Worm (Caenorhabditis elegans) whole organism, L2 larva: ENCODE measurements around the gene sre-3.
"Not testable (repeated sequence)": the region's sequence is repeated elsewhere in the genome, so short reads cannot be mapped to it uniquely, and the experiment has no call there.

ENCODE experiments used
- C34F6.9 ChIP-seq: fragments of 150-350 bp; optimal IDR thresholded peaks from 2 replicates; lab custom pipeline; 2014; ENCODE audit warnings: missing biosample characterization, missing genetic modification characterization
- F13H6.1 ChIP-seq: sonication (generic microtip); optimal IDR thresholded peaks from 2 replicates; lab custom pipeline; 2016; ENCODE audit warnings: missing genetic modification characterization, missing compliant biosample characterization
- R02D3.7 ChIP-seq: fragments of 150-350 bp; optimal IDR thresholded peaks from 2 replicates; lab custom pipeline; 2014; ENCODE audit warnings: missing biosample characterization, missing genetic modification characterization
- Y55F3AM.14 ChIP-seq: fragments of 200-800 bp; sonication (Bioruptor generic); optimal IDR thresholded peaks from 2 replicates; lab custom pipeline; 2018; ENCODE audit warnings: mild to moderate bottlenecking, missing genetic modification characterization, missing compliant biosample characterization
- ZK546.5 ChIP-seq: sonication (generic microtip); optimal IDR thresholded peaks from 2 replicates; lab custom pipeline; 2017; ENCODE audit warnings: missing biosample characterization, missing genetic modification characterization
- alr-1 ChIP-seq: fragments of 150-350 bp; optimal IDR thresholded peaks from 2 replicates; lab custom pipeline; 2014; ENCODE audit warnings: missing biosample characterization, missing genetic modification characterization
- aly-2 ChIP-seq: fragments of 150-350 bp; optimal IDR thresholded peaks from 2 replicates; lab custom pipeline; 2014; ENCODE audit warnings: missing biosample characterization, missing genetic modification characterization
- ama-1 ChIP-seq: fragments of 150-350 bp; optimal IDR thresholded peaks from 2 replicates; lab custom pipeline; 2018; ENCODE audit warnings: inconsistent platforms
- blmp-1 ChIP-seq: sonication (generic microtip); optimal IDR thresholded peaks from 2 replicates; lab custom pipeline; 2017; ENCODE audit warnings: missing genetic modification characterization, mild to moderate bottlenecking, missing compliant biosample characterization, antibody characterized with exemption, moderate library complexity; ENCODE audit not compliant: insufficient read depth
- ceh-16 ChIP-seq: fragments of 150-350 bp; optimal IDR thresholded peaks from 2 replicates; lab custom pipeline; 2014; ENCODE audit warnings: missing biosample characterization, missing genetic modification characterization
- ceh-82 ChIP-seq: fragments of 150-350 bp; optimal IDR thresholded peaks from 2 replicates; lab custom pipeline; 2014; ENCODE audit warnings: missing biosample characterization, missing genetic modification characterization
- crh-2 ChIP-seq: sonication (generic microtip); optimal IDR thresholded peaks from 2 replicates; lab custom pipeline; 2017; ENCODE audit warnings: missing biosample characterization, missing genetic modification characterization
- dmd-4 ChIP-seq: sonication (generic microtip); optimal IDR thresholded peaks from 2 replicates; lab custom pipeline; 2017; ENCODE audit warnings: missing biosample characterization, missing genetic modification characterization
- egl-27 ChIP-seq: sonication (generic microtip); optimal IDR thresholded peaks from 3 replicates; lab custom pipeline; 2017; ENCODE audit warnings: missing biosample characterization, missing genetic modification reagents, missing genetic modification characterization
- elt-1 ChIP-seq: fragments of 150-350 bp; optimal IDR thresholded peaks from 2 replicates; lab custom pipeline; 2014; ENCODE audit warnings: missing biosample characterization, missing genetic modification characterization
- elt-3 ChIP-seq: sonication (generic microtip); optimal IDR thresholded peaks from 2 replicates; lab custom pipeline; 2017; ENCODE audit warnings: missing biosample characterization, missing genetic modification characterization
- fos-1 ChIP-seq: fragments of 150-350 bp; optimal IDR thresholded peaks from 2 replicates; lab custom pipeline; 2014; ENCODE audit warnings: missing biosample characterization, missing genetic modification characterization
- gmeb-1 ChIP-seq: fragments of 150-350 bp; optimal IDR thresholded peaks from 2 replicates; lab custom pipeline; 2014; ENCODE audit warnings: missing biosample characterization, missing genetic modification characterization
- lin-11 ChIP-seq: fragments of 150-350 bp; sonication (generic microtip); optimal IDR thresholded peaks from 2 replicates; lab custom pipeline; 2014; ENCODE audit warnings: missing biosample characterization, missing genetic modification characterization, inconsistent platforms, mixed read lengths
- lin-13 ChIP-seq: fragments of 150-350 bp; optimal IDR thresholded peaks from 2 replicates; lab custom pipeline; 2014; ENCODE audit warnings: missing biosample characterization, missing genetic modification reagents, missing genetic modification characterization
- lin-39 ChIP-seq: fragments of 150-350 bp; optimal IDR thresholded peaks from 2 replicates; lab custom pipeline; 2014; ENCODE audit warnings: missing biosample characterization, missing genetic modification reagents, missing genetic modification characterization
- lsy-2 ChIP-seq, 2 experiments: fragments of 150-350 bp in 1 of 2; sonication (generic microtip) in 1 of 2; optimal IDR thresholded peaks; 2 replicates each; lab custom pipeline; 2014 to 2017; ENCODE audit warnings: missing biosample characterization in 2 of 2, missing genetic modification characterization in 2 of 2
- mab-5 ChIP-seq: fragments of 150-350 bp; optimal IDR thresholded peaks from 2 replicates; lab custom pipeline; 2014; ENCODE audit warnings: missing biosample characterization, missing genetic modification characterization
- mbf-1 ChIP-seq: sonication (generic microtip); optimal IDR thresholded peaks from 2 replicates; lab custom pipeline; 2017; ENCODE audit warnings: missing biosample characterization, missing genetic modification characterization
- mdl-1 ChIP-seq, 2 experiments: fragments of 150-350 bp in 1 of 2; sonication (generic microtip) in 1 of 2; optimal IDR thresholded peaks; 2 replicates each; lab custom pipeline; 2017; ENCODE audit warnings: missing biosample characterization in 2 of 2, missing genetic modification characterization in 2 of 2
- nhr-10 ChIP-seq: sonication (generic microtip); optimal IDR thresholded peaks from 2 replicates; lab custom pipeline; 2017; ENCODE audit warnings: missing biosample characterization, missing genetic modification characterization
- nhr-11 ChIP-seq: fragments of 150-350 bp; optimal IDR thresholded peaks from 2 replicates; lab custom pipeline; 2014; ENCODE audit warnings: missing biosample characterization, missing genetic modification characterization
- nhr-12 ChIP-seq: fragments of 150-350 bp; optimal IDR thresholded peaks from 2 replicates; lab custom pipeline; 2014; ENCODE audit warnings: missing biosample characterization, missing genetic modification characterization
- nhr-129 ChIP-seq: fragments of 150-350 bp; optimal IDR thresholded peaks from 2 replicates; lab custom pipeline; 2014; ENCODE audit warnings: missing biosample characterization, missing genetic modification characterization
- nhr-21 ChIP-seq: fragments of 150-350 bp; optimal IDR thresholded peaks from 2 replicates; lab custom pipeline; 2014; ENCODE audit warnings: missing biosample characterization, missing genetic modification characterization
- nhr-23 ChIP-seq: fragments of 150-350 bp; optimal IDR thresholded peaks from 2 replicates; lab custom pipeline; 2014; ENCODE audit warnings: missing biosample characterization, missing genetic modification reagents, missing genetic modification characterization
- nhr-237 ChIP-seq: fragments of 150-350 bp; optimal IDR thresholded peaks from 2 replicates; lab custom pipeline; 2014; ENCODE audit warnings: missing biosample characterization, missing genetic modification characterization
- nhr-25 ChIP-seq: fragments of 150-350 bp; sonication (generic microtip); optimal IDR thresholded peaks from 3 replicates; lab custom pipeline; 2014; ENCODE audit warnings: missing biosample characterization, missing genetic modification characterization
- nhr-6 ChIP-seq: fragments of 150-350 bp; optimal IDR thresholded peaks from 2 replicates; lab custom pipeline; 2014; ENCODE audit warnings: missing biosample characterization, missing genetic modification characterization
- nhr-77 ChIP-seq: fragments of 150-350 bp; optimal IDR thresholded peaks from 2 replicates; lab custom pipeline; 2014; ENCODE audit warnings: missing biosample characterization, missing genetic modification characterization
- sem-4 ChIP-seq: fragments of 150-350 bp; optimal IDR thresholded peaks from 2 replicates; lab custom pipeline; 2014; ENCODE audit warnings: missing biosample characterization, missing genetic modification reagents, missing genetic modification characterization
- skn-1 ChIP-seq: sonication (generic microtip); optimal IDR thresholded peaks from 2 replicates; lab custom pipeline; 2017; ENCODE audit warnings: missing biosample characterization, missing genetic modification characterization
- sma-3 ChIP-seq: sonication (generic microtip); optimal IDR thresholded peaks from 2 replicates; lab custom pipeline; 2016; ENCODE audit warnings: missing genetic modification reagents, missing genetic modification characterization, missing compliant biosample characterization
- sma-9 ChIP-seq, 2 experiments: fragments of 150-350 bp in 1 of 2; sonication (generic microtip) in 1 of 2; optimal IDR thresholded peaks; 2 replicates each; lab custom pipeline; 2014 to 2016; ENCODE audit warnings: missing genetic modification characterization in 2 of 2, mild to moderate bottlenecking in 1 of 2, missing biosample characterization in 1 of 2, missing compliant biosample characterization in 1 of 2, missing genetic modification reagents in 1 of 2, moderate library complexity in 1 of 2
- snpc-4 ChIP-seq: fragments of 150-350 bp; optimal IDR thresholded peaks from 2 replicates; lab custom pipeline; 2014; ENCODE audit warnings: missing biosample characterization, missing genetic modification characterization
- unc-39 ChIP-seq: fragments of 150-350 bp; optimal IDR thresholded peaks from 2 replicates; lab custom pipeline; 2014; ENCODE audit warnings: missing biosample characterization, missing genetic modification characterization
- unc-55 ChIP-seq: fragments of 150-350 bp; sonication (generic microtip); optimal IDR thresholded peaks from 3 replicates; lab custom pipeline; 2014; ENCODE audit warnings: missing biosample characterization, missing genetic modification reagents, missing genetic modification characterization
- unc-62 ChIP-seq: fragments of 150-350 bp; optimal IDR thresholded peaks from 2 replicates; lab custom pipeline; 2014; ENCODE audit warnings: missing biosample characterization, missing genetic modification reagents, missing genetic modification characterization
- zag-1 ChIP-seq: fragments of 150-350 bp; optimal IDR thresholded peaks from 2 replicates; lab custom pipeline; 2014; ENCODE audit warnings: missing biosample characterization, missing genetic modification characterization
- ztf-1 ChIP-seq: fragments of 200-800 bp; sonication (Bioruptor generic); conservative IDR thresholded peaks from 2 replicates; pipeline ENCODE4 v1.3.6; 2022; ENCODE audit warnings: missing genetic modification characterization, missing compliant biosample characterization
- ztf-11 ChIP-seq: sonication (generic microtip); optimal IDR thresholded peaks from 2 replicates; lab custom pipeline; 2017; ENCODE audit warnings: missing biosample characterization, missing genetic modification characterization
- ztf-4 ChIP-seq: fragments of 150-350 bp; optimal IDR thresholded peaks from 2 replicates; lab custom pipeline; 2014; ENCODE audit warnings: missing biosample characterization, missing genetic modification characterization

The sre-3 gene

ce11 chrII:7368761-7369160, 16.8 kb upstream of the sre-3 start, which contains the start of gene F43E2.6:
TSS of gene F43E2.6 (minus strand) at chrII:7368861.
- TF ChIP-seq mdl-1 (tag; optimal IDR thresholded peaks at IDR 0.05; lab: Kevin White, UChicago) = no peak
- TF ChIP-seq unc-55 = no peak
- TF ChIP-seq gmeb-1 (tag; lab: Kevin White, UChicago) = no peak
- TF ChIP-seq lin-39 (tag; lab: Kevin White, UChicago) = no peak
- TF ChIP-seq nhr-237 (tag; lab: Kevin White, UChicago) = no peak
- TF ChIP-seq Y55F3AM.14 (GFP tag; lab: Kevin White, UChicago) = no peak
- TF ChIP-seq nhr-6 (tag; lab: Kevin White, UChicago) = no peak
- no peak for TF ChIP-seq unc-39 (tag; lab: Kevin White, UChicago)
- TF ChIP-seq lin-13 (GFP tag; lab: Kevin White, UChicago) = no peak
- no peak for TF ChIP-seq blmp-1
- no peak for TF ChIP-seq alr-1 (tag; lab: Kevin White, UChicago)
- no peak for TF ChIP-seq zag-1 (tag; lab: Kevin White, UChicago)
- no peak for TF ChIP-seq fos-1 (tag; lab: Kevin White, UChicago)
- no peak for TF ChIP-seq ZK546.5
- no peak for TF ChIP-seq ama-1 (lab: Kevin White, UChicago)
- TF ChIP-seq elt-1 (tag; lab: Kevin White, UChicago) = no peak
- TF ChIP-seq aly-2 (tag; lab: Kevin White, UChicago) = no peak
- TF ChIP-seq, all 48 proteins: peak for 0

- not testable (repeated sequence) for TF ChIP-seq snpc-4 (tag; lab: Kevin White, UChicago); nhr-23 (tag; lab: Kevin White, UChicago); blmp-1
These were observed 15.3 kb upstream of the sre-3 start, which contains the start of gene F43E2.11 for ce11 chrII:7370195-7370594. TSS of gene F43E2.11 (minus strand) at chrII:7370295.

- TF ChIP-seq skn-1 (no peak), fos-1 (tag; lab: Kevin White, UChicago) (peak; percentile 26), ZK546.5 (no peak), crh-2 (tag; lab: Kevin White, UChicago) (peak; percentile 29), nhr-6 (tag; lab: Kevin White, UChicago) (no peak), ceh-82 (tag; lab: Kevin White, UChicago) (no peak), Y55F3AM.14 (GFP tag; lab: Kevin White, UChicago) (no peak), nhr-77 (no peak), sma-9 (GFP tag; optimal IDR thresholded peaks at IDR 0.05; lab: Kevin White, UChicago) (peak; percentile 6), sma-9 (tag; optimal IDR thresholded peaks at IDR 0.05; lab: Kevin White, UChicago) (no peak), unc-39 (tag; lab: Kevin White, UChicago) (no peak), zag-1 (tag; lab: Kevin White, UChicago) (no peak), elt-1 (tag; lab: Kevin White, UChicago) (no peak), elt-3 (tag; lab: Kevin White, UChicago) (no peak), ceh-16 (tag; lab: Kevin White, UChicago) (no peak), unc-55 (peak; percentile 71), sem-4 (tag; lab: Kevin White, UChicago) (no peak), ztf-11 (tag; lab: Kevin White, UChicago) (no peak), C34F6.9 (peak; percentile 54), ztf-1 (no peak), nhr-11 (tag; lab: Kevin White, UChicago) (no peak), lin-13 (GFP tag; lab: Kevin White, UChicago) (peak; percentile 24), mab-5 (tag; lab: Kevin White, UChicago) (no peak), lsy-2 (tag; optimal IDR thresholded peaks at IDR 0.05; lab: Kevin White, UChicago) (peak in 1 of 2 experiments; percentile 61), nhr-21 (no peak), snpc-4 (tag; lab: Kevin White, UChicago) (no peak), ama-1 (lab: Kevin White, UChicago) (no peak), lin-11 (no peak), F13H6.1 (tag; lab: Kevin White, UChicago) (no peak), lin-39 (tag; lab: Kevin White, UChicago) (no peak), alr-1 (tag; lab: Kevin White, UChicago) (no peak), R02D3.7 (tag; lab: Kevin White, UChicago) (no peak), mbf-1 (tag; lab: Kevin White, UChicago) (no peak), gmeb-1 (tag; lab: Kevin White, UChicago) (no peak), unc-62 (GFP tag; lab: Kevin White, UChicago) (no peak), dmd-4 (tag; lab: Kevin White, UChicago) (no peak), blmp-1 (no peak), nhr-10 (no peak), nhr-129 (tag; lab: Kevin White, UChicago) (peak; percentile 67), nhr-23 (tag; lab: Kevin White, UChicago) (no peak), egl-27 (no peak), mdl-1 (tag; optimal IDR thresholded peaks at IDR 0.05; lab: Kevin White, UChicago) (no peak), sma-3 (GFP tag; lab: Kevin White, UChicago) (peak; percentile 18), ztf-4 (tag; lab: Kevin White, UChicago) (no peak), aly-2 (tag; lab: Kevin White, UChicago) (no peak), nhr-12 (tag; lab: Kevin White, UChicago) (no peak), nhr-25 (tag; lab: Kevin White, UChicago) (no peak)
These were observed 11.4 kb upstream of the sre-3 start, which contains the start of the genes mtch-1 and rpb-4 for ce11 chrII:7374143-7374542. TSS of gene mtch-1 (minus strand) at chrII:7374166. TSS of gene rpb-4 (plus strand) at chrII:7374495.
